Worm (Caenorhabditis elegans) whole organism, late embryonic: Measurements from ENCODE around the gene csn-4.

Experiments
- ahr-1 ChIP-seq: sonication (generic microtip); optimal IDR thresholded peaks from 2 replicates; lab custom pipeline; 2016; ENCODE audit warnings: missing genetic modification characterization, missing compliant biosample characterization
- dve-1 ChIP-seq: sonication (generic microtip); optimal IDR thresholded peaks from 2 replicates; lab custom pipeline; 2017; ENCODE audit warnings: antibody characterized with exemption, mild to moderate bottlenecking, missing genetic modification characterization, missing compliant biosample characterization
- ttx-3 ChIP-seq: sonication (generic microtip); optimal IDR thresholded peaks from 2 replicates; lab custom pipeline; 2016; ENCODE audit warnings: missing genetic modification reagents, missing genetic modification characterization, missing compliant biosample characterization
- unc-55 ChIP-seq: sonication (generic microtip); optimal IDR thresholded peaks from 2 replicates; lab custom pipeline; 2017; ENCODE audit warnings: missing biosample characterization, missing genetic modification reagents, missing genetic modification characterization

DNA sequence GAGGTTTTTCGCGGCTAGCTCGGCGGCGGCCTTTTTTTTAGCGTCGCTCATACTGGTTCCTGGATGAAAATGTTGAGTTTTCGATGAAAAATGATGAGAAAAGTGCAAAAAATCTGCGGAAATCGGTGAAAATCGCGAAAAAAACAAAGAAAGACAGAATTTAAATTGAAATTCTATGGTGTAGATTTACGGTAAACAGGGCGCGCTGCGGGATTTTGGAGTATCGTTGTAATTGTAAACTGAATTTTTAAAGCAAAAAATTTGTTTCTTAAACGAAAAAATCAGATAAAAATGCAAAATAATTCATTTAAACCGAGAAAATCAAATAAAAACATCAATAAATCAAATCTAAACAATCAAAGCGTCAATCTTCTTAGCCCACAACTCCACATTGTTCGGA lies 32.1 kb downstream of the csn-4 start, which contains the start of gene dcap-1:
- TF ChIP-seq unc-55 (no peak), dve-1 (tag; lab: Kevin White, UChicago) (no peak), ahr-1 (tag; lab: Kevin White, UChicago) (no peak), ttx-3 (tag; lab: Kevin White, UChicago) (no peak)
